Worm (Caenorhabditis elegans) whole organism, L1 larva: ENCODE data around the gene F17E9.3.
A peak's percentile ranks its signal among the peaks of the same experiment; 100 is the strongest.

Experiments
- C04F5.9 ChIP-seq: sonication (generic microtip); optimal IDR thresholded peaks from 2 replicates; lab custom pipeline; 2016; ENCODE audit warnings: missing genetic modification characterization, missing compliant biosample characterization
- C16A3.4 ChIP-seq: fragments of 150-350 bp; optimal IDR thresholded peaks from 2 replicates; lab custom pipeline; 2014; ENCODE audit warnings: missing biosample characterization, missing genetic modification characterization
- C34B4.2 ChIP-seq: sonication (generic microtip); optimal IDR thresholded peaks from 2 replicates; lab custom pipeline; 2017; ENCODE audit warnings: mild to moderate bottlenecking, missing genetic modification characterization, missing compliant biosample characterization
- Y116A8C.19 ChIP-seq: sonication (generic microtip); optimal IDR thresholded peaks from 2 replicates; lab custom pipeline; 2016; ENCODE audit warnings: missing compliant biosample characterization, missing genetic modification characterization, borderline replicate concordance
- aha-1 ChIP-seq: fragments of 150-350 bp; optimal IDR thresholded peaks from 2 replicates; lab custom pipeline; 2014; ENCODE audit warnings: missing biosample characterization, missing genetic modification characterization
- alr-1 ChIP-seq: fragments of 200-800 bp; sonication (Bioruptor generic); optimal IDR thresholded peaks from 2 replicates; lab custom pipeline; 2018; ENCODE audit warnings: borderline replicate concordance, mild to moderate bottlenecking, missing genetic modification characterization, missing compliant biosample characterization
- aly-2 ChIP-seq: fragments of 150-350 bp; optimal IDR thresholded peaks from 2 replicates; lab custom pipeline; 2014; ENCODE audit warnings: missing biosample characterization, missing genetic modification characterization
- ceh-63 ChIP-seq: fragments of 200-800 bp; sonication (Bioruptor generic); optimal IDR thresholded peaks from 2 replicates; lab custom pipeline; 2018; ENCODE audit warnings: mild to moderate bottlenecking, missing genetic modification characterization, missing compliant biosample characterization
- ceh-8 ChIP-seq: fragments of 200-800 bp; sonication (Bioruptor generic); optimal IDR thresholded peaks from 2 replicates; lab custom pipeline; 2018; ENCODE audit warnings: mild to moderate bottlenecking, missing genetic modification characterization, moderate library complexity, missing compliant biosample characterization
- ceh-82 ChIP-seq, 3 experiments: fragments of 150-350 bp in 1 of 3; sonication (generic microtip) in 2 of 3; optimal IDR thresholded peaks; 2 replicates each; lab custom pipeline; 2014 to 2017; ENCODE audit warnings: missing biosample characterization in 3 of 3, missing genetic modification characterization in 3 of 3
- ceh-90 ChIP-seq: sonication (generic microtip); optimal IDR thresholded peaks from 2 replicates; lab custom pipeline; 2016; ENCODE audit warnings: missing genetic modification characterization, missing compliant biosample characterization
- dpl-1 ChIP-seq, 3 experiments: fragments of 150-350 bp in 2 of 3; sonication (generic microtip) in 1 of 3; optimal IDR thresholded peaks; 2 replicates each; lab custom pipeline; 2014 to 2017; ENCODE audit warnings: missing biosample characterization in 3 of 3, missing genetic modification characterization in 3 of 3, missing genetic modification reagents in 3 of 3
- dsc-1 ChIP-seq: sonication (generic microtip); optimal IDR thresholded peaks from 2 replicates; lab custom pipeline; 2016; ENCODE audit warnings: mild to moderate bottlenecking, missing genetic modification characterization, missing compliant biosample characterization
- efl-3 ChIP-seq: fragments of 200-800 bp; sonication (Bioruptor generic); optimal IDR thresholded peaks from 2 replicates; lab custom pipeline; 2018; ENCODE audit warnings: mild to moderate bottlenecking, missing genetic modification characterization, missing compliant biosample characterization
- egl-27 ChIP-seq, 2 experiments: fragments of 150-350 bp in 1 of 2; sonication (generic microtip); optimal IDR thresholded peaks; 3 replicates each; lab custom pipeline; 2017 to 2018; ENCODE audit warnings: missing biosample characterization in 2 of 2, missing genetic modification characterization in 2 of 2, missing genetic modification reagents in 2 of 2
- elt-3 ChIP-seq, 6 experiments: fragments of 150-350 bp in 1 of 6; sonication (generic microtip); optimal IDR thresholded peaks; 2 replicates each; lab custom pipeline; 2017 to 2018; ENCODE audit warnings: missing biosample characterization in 6 of 6, missing genetic modification characterization in 6 of 6, inconsistent platforms in 1 of 6
- ets-5 ChIP-seq: fragments of 200-800 bp; sonication (Bioruptor generic); IDR thresholded peaks from 2 replicates; pipeline ENCODE4 v1.3.6; 2022; ENCODE audit warnings: missing genetic modification characterization, missing compliant biosample characterization
- fkh-10 ChIP-seq: sonication (generic microtip); optimal IDR thresholded peaks from 2 replicates; lab custom pipeline; 2017; ENCODE audit warnings: missing biosample characterization, missing genetic modification reagents, missing genetic modification characterization
- fkh-8 ChIP-seq: sonication (generic microtip); optimal IDR thresholded peaks from 2 replicates; lab custom pipeline; 2016; ENCODE audit warnings: mild to moderate bottlenecking, missing genetic modification characterization, missing compliant biosample characterization
- grh-1 ChIP-seq: fragments of 200-800 bp; sonication (Bioruptor generic); IDR thresholded peaks from 2 replicates; pipeline ENCODE4 v1.3.6; 2022; ENCODE audit warnings: missing genetic modification reagents, missing genetic modification characterization, missing compliant biosample characterization
- hlh-17 ChIP-seq: fragments of 200-800 bp; sonication (Bioruptor generic); optimal IDR thresholded peaks from 2 replicates; lab custom pipeline; 2018; ENCODE audit warnings: missing genetic modification characterization, mild to moderate bottlenecking, missing compliant biosample characterization, moderate library complexity, borderline replicate concordance
- hlh-4 ChIP-seq: sonication (generic microtip); optimal IDR thresholded peaks from 2 replicates; lab custom pipeline; 2016; ENCODE audit warnings: mild to moderate bottlenecking, missing genetic modification characterization, missing compliant biosample characterization
- irx-1 ChIP-seq: sonication (generic microtip); optimal IDR thresholded peaks from 2 replicates; lab custom pipeline; 2016; ENCODE audit warnings: missing genetic modification characterization, missing compliant biosample characterization
- jun-1 ChIP-seq: fragments of 150-350 bp; optimal IDR thresholded peaks from 2 replicates; lab custom pipeline; 2014; ENCODE audit warnings: missing biosample characterization, missing genetic modification reagents, missing genetic modification characterization
- lin-13 ChIP-seq: fragments of 150-350 bp; optimal IDR thresholded peaks from 2 replicates; lab custom pipeline; 2014; ENCODE audit warnings: missing biosample characterization, missing genetic modification reagents, missing genetic modification characterization
- lin-14 ChIP-seq: fragments of 200-800 bp; sonication (Bioruptor generic); optimal IDR thresholded peaks from 2 replicates; lab custom pipeline; 2018; ENCODE audit warnings: mild to moderate bottlenecking, missing genetic modification characterization, moderate library complexity, missing compliant biosample characterization
- lin-15B ChIP-seq: fragments of 150-350 bp; sonication (generic microtip); optimal IDR thresholded peaks from 3 replicates; lab custom pipeline; 2014; ENCODE audit warnings: missing biosample characterization, missing genetic modification characterization
- lin-35 ChIP-seq, 2 experiments: fragments of 150-350 bp; optimal IDR thresholded peaks; 2 replicates each; lab custom pipeline; 2014; ENCODE audit warnings: missing biosample characterization in 2 of 2, missing genetic modification characterization in 2 of 2, missing genetic modification reagents in 2 of 2
- lsy-2 ChIP-seq, 2 experiments: fragments of 150-350 bp; optimal IDR thresholded peaks; 2 replicates each; lab custom pipeline; 2014; ENCODE audit warnings: missing biosample characterization in 2 of 2, missing genetic modification characterization in 2 of 2
- mab-9 ChIP-seq: fragments of 200-800 bp; sonication (Bioruptor generic); IDR thresholded peaks from 2 replicates; pipeline ENCODE4 v1.3.6; 2022; ENCODE audit warnings: missing genetic modification reagents, missing genetic modification characterization, missing compliant biosample characterization
- mdl-1 ChIP-seq, 2 experiments: fragments of 150-350 bp; optimal IDR thresholded peaks; 2 replicates each; lab custom pipeline; 2014 to 2017; ENCODE audit warnings: missing biosample characterization in 2 of 2, missing genetic modification characterization in 2 of 2, inconsistent platforms in 1 of 2
- nhr-11 ChIP-seq: fragments of 150-350 bp; optimal IDR thresholded peaks from 2 replicates; lab custom pipeline; 2014; ENCODE audit warnings: missing biosample characterization, missing genetic modification characterization
- nhr-20 ChIP-seq: sonication (generic microtip); optimal IDR thresholded peaks from 2 replicates; lab custom pipeline; 2016; ENCODE audit warnings: mild to moderate bottlenecking, missing genetic modification characterization, missing compliant biosample characterization
- nhr-237 ChIP-seq: fragments of 150-350 bp; optimal IDR thresholded peaks from 2 replicates; lab custom pipeline; 2014; ENCODE audit warnings: missing biosample characterization, missing genetic modification characterization
- nhr-77 ChIP-seq: fragments of 150-350 bp; optimal IDR thresholded peaks from 2 replicates; lab custom pipeline; 2014; ENCODE audit warnings: missing biosample characterization, missing genetic modification characterization
- nhr-84 ChIP-seq: sonication (generic microtip); optimal IDR thresholded peaks from 2 replicates; lab custom pipeline; 2017; ENCODE audit warnings: missing biosample characterization, missing genetic modification characterization
- rnt-1 ChIP-seq: sonication (generic microtip); optimal IDR thresholded peaks from 2 replicates; lab custom pipeline; 2016; ENCODE audit warnings: mild to moderate bottlenecking, missing genetic modification characterization, moderate library complexity, missing compliant biosample characterization
- snpc-4 ChIP-seq: fragments of 150-350 bp; optimal IDR thresholded peaks from 2 replicates; lab custom pipeline; 2014; ENCODE audit warnings: missing biosample characterization, missing genetic modification characterization
- snu-23 ChIP-seq: sonication (generic microtip); optimal IDR thresholded peaks from 2 replicates; lab custom pipeline; 2016; ENCODE audit warnings: missing genetic modification characterization, missing compliant biosample characterization
- sox-4 ChIP-seq: sonication (generic microtip); optimal IDR thresholded peaks from 2 replicates; lab custom pipeline; 2016; ENCODE audit warnings: missing genetic modification characterization, missing compliant biosample characterization
- sup-37 ChIP-seq: fragments of 200-800 bp; sonication (Bioruptor generic); optimal IDR thresholded peaks from 2 replicates; lab custom pipeline; 2018; ENCODE audit warnings: mild to moderate bottlenecking, missing genetic modification characterization, missing compliant biosample characterization
- swsn-7 ChIP-seq: sonication (generic microtip); optimal IDR thresholded peaks from 2 replicates; lab custom pipeline; 2016; ENCODE audit warnings: missing genetic modification characterization, missing compliant biosample characterization
- tlp-1 ChIP-seq: fragments of 150-350 bp; optimal IDR thresholded peaks from 2 replicates; lab custom pipeline; 2014; ENCODE audit warnings: missing biosample characterization, missing genetic modification characterization
- unc-30 ChIP-seq: sonication (generic microtip); optimal IDR thresholded peaks from 2 replicates; lab custom pipeline; 2017; ENCODE audit warnings: missing biosample characterization, missing genetic modification characterization
- xbp-1 ChIP-seq: sonication (generic microtip); optimal IDR thresholded peaks from 2 replicates; lab custom pipeline; 2016; ENCODE audit warnings: missing genetic modification characterization, missing compliant biosample characterization

F17E9.3 gene

ce11 chrIV:8376923-8377322 is 22.3 kb downstream of the F17E9.3 start (continued):
- TF ChIP-seq Y116A8C.19 (tag; lab: Kevin White, UChicago) (no peak), lin-14 (peak; percentile 46), ceh-8 (GFP tag; lab: Kevin White, UChicago) (no peak), nhr-77 (tag; lab: Kevin White, UChicago) (peak; percentile 38), C04F5.9 (tag; lab: Kevin White, UChicago) (no peak), aha-1 (tag; lab: Kevin White, UChicago) (no peak), tlp-1 (tag; lab: Kevin White, UChicago) (no peak), sox-4 (no peak), C16A3.4 (no peak), unc-30 (no peak), alr-1 (tag; lab: Kevin White, UChicago) (no peak), nhr-11 (no peak), ceh-63 (GFP tag; lab: Kevin White, UChicago) (no peak), fkh-8 (tag; lab: Kevin White, UChicago) (no peak), nhr-84 (tag; lab: Kevin White, UChicago) (no peak), snpc-4 (tag; lab: Kevin White, UChicago) (no peak), lsy-2 (tag; optimal IDR thresholded peaks at IDR 0.05; lab: Kevin White, UChicago) (peak in 1 of 2 experiments; percentile 32), lin-13 (no peak), jun-1 (tag; lab: Kevin White, UChicago) (no peak), dpl-1 (GFP tag; optimal IDR thresholded peaks at IDR 0.05; lab: Kevin White, UChicago) (no peak), ceh-82 (tag; optimal IDR thresholded peaks at IDR 0.05; lab: Kevin White, UChicago) (peak in 2 of 3 experiments; percentile 2 to 38), rnt-1 (tag; lab: Kevin White, UChicago) (peak; percentile 12), fkh-10 (GFP tag; lab: Kevin White, UChicago) (no peak), nhr-20 (tag; lab: Kevin White, UChicago) (no peak), irx-1 (tag; lab: Kevin White, UChicago) (no peak), snu-23 (GFP tag; lab: Kevin White, UChicago) (no peak), xbp-1 (tag; lab: Kevin White, UChicago) (no peak), C34B4.2 (tag; lab: Kevin White, UChicago) (no peak)

- TF ChIP-seq grh-1 (GFP tag; lab: Robert Waterston, UW) = 0 out of 2 replicates have a peak, but pooled peaks have one; percentile 11
- TF ChIP-seq aly-2 = peak; percentile 43
- no peak for TF ChIP-seq sup-37 (GFP tag; lab: Kevin White, UChicago)
- TF ChIP-seq elt-3 (tag; optimal IDR thresholded peaks at IDR 0.05; lab: Kevin White, UChicago) = no peak
- TF ChIP-seq, all 84 proteins: peak for 2
These were observed 22.8 kb downstream of the F17E9.3 start, which contains the start of gene D2096.7 for ce11 chrIV:8377501-8377900. D2096.7 (minus strand) TSS chrIV:8377630.

ce11 chrIV:8378280-8378679 is 23.6 kb downstream of the F17E9.3 start:
- TF ChIP-seq ceh-8 (GFP tag; lab: Kevin White, UChicago) (no peak), egl-27 (tag; optimal IDR thresholded peaks at IDR 0.05; lab: Kevin White, UChicago) (no peak), efl-3 (GFP tag; lab: Kevin White, UChicago) (no peak), lin-14 (no peak), lin-15B (tag; lab: Kevin White, UChicago) (no peak), mab-9 (GFP tag; lab: Robert Waterston, UW) (no peak), fkh-8 (tag; lab: Kevin White, UChicago) (no peak), irx-1 (tag; lab: Kevin White, UChicago) (no peak), snu-23 (GFP tag; lab: Kevin White, UChicago) (no peak), ceh-90 (no peak), hlh-4 (tag; lab: Kevin White, UChicago) (no peak), nhr-237 (tag; lab: Kevin White, UChicago) (no peak), lsy-2 (tag; optimal IDR thresholded peaks at IDR 0.05; lab: Kevin White, UChicago) (no peak), ets-5 (no peak), lin-35 (GFP tag; optimal IDR thresholded peaks at IDR 0.05; lab: Kevin White, UChicago) (no peak), mdl-1 (tag; optimal IDR thresholded peaks at IDR 0.05; lab: Kevin White, UChicago) (no peak), swsn-7 (tag; lab: Kevin White, UChicago) (no peak), hlh-17 (no peak), dsc-1 (tag; lab: Kevin White, UChicago) (no peak)
